Fruit fly (Drosophila melanogaster): ENCODE results near the gene pinta.
A peak's percentile ranks its signal among the peaks of the same experiment; 100 is the strongest.

pinta gene

dm6 chr3R:22464611-22465113 lies 39.9 kb upstream of the pinta start, which contains the start of gene CG7054 (continued):
- TF ChIP-seq CG6254 (GFP tag; optimal IDR thresholded peaks at IDR 0.05), result peak; percentile 6
- no peak for TF ChIP-seq vnd (GFP tag; IDR thresholded peaks at IDR 0.05; ENCODE audit: partially characterized antibody)
- TF ChIP-seq CG1529 (GFP tag; optimal IDR thresholded peaks at IDR 0.05), result no peak
- TF ChIP-seq CG8765 (GFP tag; IDR thresholded peaks at IDR 0.05), result no peak
- peak; percentile 32 for TF ChIP-seq Abd-B (GFP tag; optimal IDR thresholded peaks at IDR 0.05)
- TF ChIP-seq Dbx (GFP tag; IDR thresholded peaks at IDR 0.05), result 0 out of 3 replicates have a peak, but pooled peaks have one; percentile 23
- TF ChIP-seq NFAT (GFP tag; IDR thresholded peaks at IDR 0.05), result no peak
- peak; percentile 61 for TF ChIP-seq CG2678 (tag; optimal IDR thresholded peaks at IDR 0.05)
- peak; percentile 6 for TF ChIP-seq CG4328 (GFP tag; optimal IDR thresholded peaks at IDR 0.05)
- peak; percentile 47 for TF ChIP-seq BtbVII (GFP tag; optimal IDR thresholded peaks at IDR 0.05)
- TF ChIP-seq sob (GFP tag; IDR thresholded peaks at IDR 0.05), result peak; percentile 22; the same call in 1 of the 2 replicates
- TF ChIP-seq CG1603 (tag; optimal IDR thresholded peaks at IDR 0.05), result peak; percentile 32
- TF ChIP-seq gcm (GFP tag; optimal IDR thresholded peaks at IDR 0.05), result peak; percentile 2
- peak; percentile 36 for TF ChIP-seq Meics (GFP tag; optimal IDR thresholded peaks at IDR 0.05)
- TF ChIP-seq lilli (GFP tag; optimal IDR thresholded peaks at IDR 0.05), result peak; percentile 39
- peak; percentile 74 for TF ChIP-seq Hmr (GFP tag; optimal IDR thresholded peaks at IDR 0.05)
- TF ChIP-seq CG13296 (GFP tag; optimal IDR thresholded peaks at IDR 0.05), result peak; percentile 45
- TF ChIP-seq Rfx (GFP tag; IDR thresholded peaks at IDR 0.05), result peak; percentile 17; the same call in 1 of the 2 replicates
- peak; percentile 48 for TF ChIP-seq NfI (GFP tag; optimal IDR thresholded peaks at IDR 0.05)
- TF ChIP-seq PHDP (tag; optimal IDR thresholded peaks at IDR 0.05), result peak; percentile 51
- peak; percentile 50 for TF ChIP-seq lab (GFP tag; optimal IDR thresholded peaks at IDR 0.05)
- no peak for TF ChIP-seq CG12155 (GFP tag; optimal IDR thresholded peaks at IDR 0.05)
- peak; percentile 29 for TF ChIP-seq Nf-YB (GFP tag; optimal IDR thresholded peaks at IDR 0.05)
- TF ChIP-seq Sox100B (GFP tag; optimal IDR thresholded peaks at IDR 0.05), result no peak
- peak; percentile 24 for TF ChIP-seq nmo (GFP tag; optimal IDR thresholded peaks at IDR 0.05)
- TF ChIP-seq CG6813 (GFP tag; optimal IDR thresholded peaks at IDR 0.05), result peak; percentile 6
- TF ChIP-seq CG4360 (GFP tag; IDR thresholded peaks at IDR 0.05), result no peak
- TF ChIP-seq dmrt11E (tag; optimal IDR thresholded peaks at IDR 0.05), result no peak
- TF ChIP-seq ATbp (GFP tag; optimal IDR thresholded peaks at IDR 0.05), result peak; percentile 32
- TF ChIP-seq CG13424 (tag; optimal IDR thresholded peaks at IDR 0.05), result peak; percentile 27
- TF ChIP-seq CG13775 (GFP tag; optimal IDR thresholded peaks at IDR 0.05), result peak; percentile 9
- TF ChIP-seq Sox102F (GFP tag; optimal IDR thresholded peaks at IDR 0.05), result peak; percentile 32
- TF ChIP-seq chinmo (GFP tag; IDR thresholded peaks at IDR 0.05; ENCODE audit: partially characterized antibody), result 0 out of 4 replicates have a peak, but pooled peaks have one; percentile 61
- TF ChIP-seq pzg (GFP tag; optimal IDR thresholded peaks at IDR 0.05), result peak; percentile 16
- TF ChIP-seq CG13624 (GFP tag; optimal IDR thresholded peaks at IDR 0.05), result no peak
- peak; percentile 29 for TF ChIP-seq CG7556 (GFP tag; optimal IDR thresholded peaks at IDR 0.05)
- peak; percentile 35; the same call in 2 of the 3 replicates for TF ChIP-seq CG17361 (GFP tag; IDR thresholded peaks at IDR 0.05)
- peak; percentile 22; the same call in 1 of the 2 replicates for TF ChIP-seq chm (GFP tag; IDR thresholded peaks at IDR 0.05)
- TF ChIP-seq CG2120 (GFP tag; optimal IDR thresholded peaks at IDR 0.05), result peak; percentile 48
- TF ChIP-seq CG10543 (GFP tag; optimal IDR thresholded peaks at IDR 0.05), result peak; percentile 56
- peak; percentile 84 for TF ChIP-seq exex (tag; optimal IDR thresholded peaks at IDR 0.05)
- TF ChIP-seq CG6765 (GFP tag; optimal IDR thresholded peaks at IDR 0.05), result peak; percentile 31
- TF ChIP-seq hth (optimal IDR thresholded peaks at IDR 0.05), result no peak
- peak; percentile 63 for TF ChIP-seq caup (GFP tag; optimal IDR thresholded peaks at IDR 0.05; ENCODE audit: severe bottlenecking)
- TF ChIP-seq CG9932 (GFP tag; IDR thresholded peaks at IDR 0.05), result peak; percentile 41
- no peak for TF ChIP-seq seq (GFP tag; IDR thresholded peaks at IDR 0.05)
- peak; percentile 26; the same call in 1 of the 2 replicates for TF ChIP-seq CG14014 (GFP tag; IDR thresholded peaks at IDR 0.05)
- 0 out of 2 replicates have a peak, but pooled peaks have one; percentile 10 for TF ChIP-seq Scr (GFP tag; IDR thresholded peaks at IDR 0.05; ENCODE audit: partially characterized antibody)
- TF ChIP-seq HmgZ (tag; optimal IDR thresholded peaks at IDR 0.05), result peak; percentile 56
